Fruit fly (Drosophila melanogaster): ENCODE measurements around the gene opa.

DNA sequence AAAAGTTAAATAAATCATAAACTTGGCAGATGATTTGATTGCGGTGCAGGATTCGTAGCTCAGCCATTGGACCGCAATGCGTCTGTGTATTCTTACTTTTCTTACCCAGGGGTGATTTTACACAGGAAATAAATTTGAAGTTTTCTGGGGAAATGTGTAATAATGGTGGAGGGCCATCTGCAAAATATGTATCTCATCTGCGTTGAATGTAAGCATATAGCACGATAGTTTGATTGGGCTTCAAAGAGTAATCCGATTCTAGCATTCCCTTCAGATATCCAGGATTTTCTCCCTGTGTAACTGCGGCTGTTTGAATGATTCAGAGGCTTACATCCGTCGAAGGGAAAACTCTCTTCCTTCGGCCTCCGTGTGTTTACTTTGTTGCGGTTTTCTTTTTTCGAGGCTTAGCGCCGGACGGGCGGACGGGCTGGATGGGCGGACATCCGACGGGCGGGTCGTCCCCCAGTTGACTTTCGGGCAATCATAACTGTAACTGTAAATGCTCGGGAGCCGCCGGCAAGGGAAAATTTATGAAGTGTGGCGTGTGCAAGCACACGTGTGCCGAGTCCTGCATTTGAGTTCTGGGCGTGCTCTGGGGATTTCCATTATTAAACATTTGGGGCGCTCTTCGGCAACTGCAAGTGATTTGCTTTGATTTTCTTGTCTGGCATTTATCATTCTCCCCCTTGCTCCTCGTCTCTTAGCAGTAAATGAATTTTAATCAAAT is 33.6 kb downstream of the opa start:
- TF ChIP-seq pan (optimal IDR thresholded peaks at IDR 0.05): no peak
- no peak for TF ChIP-seq GATAd (GFP tag; optimal IDR thresholded peaks at IDR 0.05)
- TF ChIP-seq Hr83 (GFP tag; optimal IDR thresholded peaks at IDR 0.05; ENCODE audit: poor library complexity, severe bottlenecking): no peak
- peak; percentile 37 for TF ChIP-seq h (GFP tag; optimal IDR thresholded peaks at IDR 0.05)
- peak; percentile 1 for TF ChIP-seq OdsH (GFP tag; optimal IDR thresholded peaks at IDR 0.05)
- peak; percentile 9 for TF ChIP-seq psq (GFP tag; optimal IDR thresholded peaks at IDR 0.05)
- no peak for TF ChIP-seq tai (GFP tag; optimal IDR thresholded peaks at IDR 0.05)
- TF ChIP-seq brk (GFP tag; optimal IDR thresholded peaks at IDR 0.05): no peak
